Fruit fly (Drosophila melanogaster) whole organism, embryonic: ENCODE measurements around the gene CG11726.

Experiments used
- Bgb ChIP-seq: fragments of 200-800 bp; sonication (Bioruptor generic); IDR thresholded peaks from 2 replicates; pipeline ENCODE4 v1.3.6; 2022; ENCODE audit warnings: missing biosample characterization, missing genetic modification characterization; ENCODE audit not compliant: partially characterized antibody
- CG10209 ChIP-seq: fragments of 200-800 bp; sonication (Bioruptor generic); optimal IDR thresholded peaks from 3 replicates; lab custom pipeline; 2017; ENCODE audit warnings: missing biosample characterization, mild to moderate bottlenecking, missing genetic modification characterization, missing genetic modification reagents
- CG11398 ChIP-seq: fragments of 200-800 bp; sonication (Bioruptor generic); optimal IDR thresholded peaks from 2 replicates; lab custom pipeline; 2016; ENCODE audit warnings: missing biosample characterization, missing genetic modification characterization
- CG12071 ChIP-seq: fragments of 200-800 bp; sonication (Bioruptor generic); optimal IDR thresholded peaks from 3 replicates; lab custom pipeline; 2018; ENCODE audit warnings: missing biosample characterization, mild to moderate bottlenecking, missing genetic modification characterization
- CG1233 ChIP-seq: fragments of 200-800 bp; sonication (Bioruptor generic); optimal IDR thresholded peaks from 4 replicates; lab custom pipeline; 2018; ENCODE audit warnings: missing biosample characterization, mild to moderate bottlenecking, missing genetic modification characterization
- CG13287 ChIP-seq: fragments of 200-800 bp; sonication (Bioruptor generic); IDR thresholded peaks from 2 replicates; pipeline ENCODE4 v1.3.6; 2022; ENCODE audit warnings: missing biosample characterization, missing genetic modification characterization; ENCODE audit not compliant: partially characterized antibody
- CG13775 ChIP-seq: fragments of 200-800 bp; sonication (Bioruptor generic); optimal IDR thresholded peaks from 3 replicates; lab custom pipeline; 2017; ENCODE audit warnings: missing biosample characterization, mild to moderate bottlenecking, missing genetic modification characterization
- CG13894 ChIP-seq: fragments of 200-800 bp; sonication (Bioruptor generic); optimal IDR thresholded peaks from 3 replicates; lab custom pipeline; 2018; ENCODE audit warnings: missing biosample characterization, mild to moderate bottlenecking, missing genetic modification characterization, moderate library complexity
- CG17912 ChIP-seq: fragments of 200-800 bp; sonication (Bioruptor generic); optimal IDR thresholded peaks from 2 replicates; lab custom pipeline; 2018; ENCODE audit warnings: missing biosample characterization, mild to moderate bottlenecking, missing genetic modification characterization
- CG18476 ChIP-seq: fragments of 200-800 bp; sonication (Bioruptor generic); optimal IDR thresholded peaks from 2 replicates; lab custom pipeline; 2016; ENCODE audit warnings: missing biosample characterization, mild to moderate bottlenecking, missing genetic modification characterization
- CG18764 ChIP-seq: fragments of 200-800 bp; sonication (Bioruptor generic); optimal IDR thresholded peaks from 3 replicates; lab custom pipeline; 2016; ENCODE audit warnings: missing biosample characterization, missing genetic modification characterization
- CG2116 ChIP-seq: fragments of 200-800 bp; sonication (Bioruptor generic); optimal IDR thresholded peaks from 3 replicates; lab custom pipeline; 2018; ENCODE audit warnings: missing biosample characterization, mild to moderate bottlenecking, missing genetic modification characterization
- CG2889 ChIP-seq: fragments of 200-800 bp; sonication (Bioruptor generic); IDR thresholded peaks from 3 replicates; pipeline ENCODE4 v1.3.6; 2022; ENCODE audit warnings: missing biosample characterization, missing genetic modification characterization
- CG30020 ChIP-seq: fragments of 200-800 bp; optimal IDR thresholded peaks from 2 replicates; lab custom pipeline; 2019; ENCODE audit warnings: missing biosample characterization, mild to moderate bottlenecking, missing genetic modification characterization, moderate library complexity
- CG30431 ChIP-seq: fragments of 200-800 bp; sonication (Bioruptor generic); optimal IDR thresholded peaks from 2 replicates; lab custom pipeline; 2017; ENCODE audit warnings: missing biosample characterization, missing genetic modification characterization
- CG3065 ChIP-seq: fragments of 200-800 bp; sonication (Bioruptor generic); optimal IDR thresholded peaks from 2 replicates; lab custom pipeline; 2016; ENCODE audit warnings: missing biosample characterization, missing genetic modification characterization
- CG3163 ChIP-seq: fragments of 200-800 bp; sonication (Bioruptor generic); optimal IDR thresholded peaks from 3 replicates; lab custom pipeline; 2016; ENCODE audit warnings: missing biosample characterization, missing genetic modification characterization
- CG32532 ChIP-seq: fragments of 200-800 bp; sonication (Bioruptor generic); IDR thresholded peaks from 2 replicates; pipeline ENCODE4 v1.3.6; 2022; ENCODE audit warnings: missing biosample characterization, missing genetic modification characterization
- CG32772 ChIP-seq: fragments of 200-800 bp; sonication (Bioruptor generic); IDR thresholded peaks from 2 replicates; pipeline ENCODE4 v1.3.6; 2022; ENCODE audit warnings: missing biosample characterization, missing genetic modification characterization
- CG3847 ChIP-seq: fragments of 200-800 bp; sonication (Bioruptor generic); IDR thresholded peaks from 2 replicates; pipeline ENCODE4 v1.3.6; 2022; ENCODE audit warnings: missing biosample characterization, missing genetic modification characterization
- CG42726 ChIP-seq: fragments of 200-800 bp; sonication (Bioruptor generic); IDR thresholded peaks from 2 replicates; pipeline ENCODE4 v1.3.6; 2022; ENCODE audit warnings: missing biosample characterization, missing genetic modification characterization; ENCODE audit not compliant: partially characterized antibody
- CG4282 ChIP-seq: fragments of 200-800 bp; sonication (Bioruptor generic); optimal IDR thresholded peaks from 2 replicates; lab custom pipeline; 2016; ENCODE audit warnings: missing biosample characterization, missing genetic modification characterization
- CG7357 ChIP-seq: fragments of 200-800 bp; sonication (Bioruptor generic); IDR thresholded peaks from 3 replicates; pipeline ENCODE4 v1.3.6; 2022; ENCODE audit warnings: missing biosample characterization, missing genetic modification characterization
- CG7928 ChIP-seq: fragments of 200-800 bp; sonication (Bioruptor generic); optimal IDR thresholded peaks from 2 replicates; lab custom pipeline; 2017; ENCODE audit warnings: missing biosample characterization, mild to moderate bottlenecking, missing genetic modification characterization
- CG9215 ChIP-seq: fragments of 200-800 bp; sonication (Bioruptor generic); IDR thresholded peaks from 2 replicates; pipeline ENCODE4 v1.3.6; 2022; ENCODE audit warnings: missing biosample characterization, missing genetic modification characterization
- CG9727 ChIP-seq: fragments of 200-800 bp; sonication (Bioruptor generic); optimal IDR thresholded peaks from 3 replicates; lab custom pipeline; 2017; ENCODE audit warnings: missing biosample characterization, mild to moderate bottlenecking, missing genetic modification characterization
- Dek ChIP-seq: fragments of 200-800 bp; sonication (Bioruptor generic); optimal IDR thresholded peaks from 3 replicates; lab custom pipeline; 2019; ENCODE audit warnings: missing biosample characterization, mild to moderate bottlenecking, missing genetic modification characterization, moderate library complexity
- Doc2 ChIP-seq: fragments of 200-800 bp; sonication (Bioruptor generic); IDR thresholded peaks from 2 replicates; pipeline ENCODE4 v1.3.6; 2022; ENCODE audit warnings: missing biosample characterization, missing genetic modification characterization
- Dref ChIP-seq: fragments of 200-800 bp; sonication (Bioruptor generic); IDR thresholded peaks from 2 replicates; pipeline ENCODE4 v1.3.6; 2022; ENCODE audit warnings: missing biosample characterization, missing genetic modification characterization
- Elba2 ChIP-seq: fragments of 200-800 bp; sonication (Bioruptor generic); optimal IDR thresholded peaks from 3 replicates; lab custom pipeline; 2016; ENCODE audit warnings: missing biosample characterization, missing genetic modification characterization
- Fer3 ChIP-seq: fragments of 200-800 bp; sonication (Bioruptor generic); optimal IDR thresholded peaks from 2 replicates; lab custom pipeline; 2018; ENCODE audit warnings: missing biosample characterization, mild to moderate bottlenecking, missing genetic modification characterization, moderate library complexity
- MBD-R2 ChIP-seq: fragments of 200-800 bp; sonication (Bioruptor generic); IDR thresholded peaks from 2 replicates; pipeline ENCODE4 v1.3.6; 2022; ENCODE audit warnings: missing biosample characterization, missing genetic modification characterization
- Opbp ChIP-seq: fragments of 200-800 bp; sonication (Bioruptor generic); IDR thresholded peaks from 3 replicates; pipeline ENCODE4 v1.3.6; 2022; ENCODE audit warnings: missing biosample characterization, missing genetic modification characterization; ENCODE audit not compliant: partially characterized antibody
- Ptx1 ChIP-seq: fragments of 200-800 bp; sonication (Bioruptor generic); IDR thresholded peaks from 2 replicates; pipeline ENCODE4 v1.3.6; 2022; ENCODE audit warnings: missing biosample characterization, missing genetic modification characterization
- bowl ChIP-seq: fragments of 200-800 bp; sonication (Bioruptor generic); IDR thresholded peaks from 2 replicates; pipeline ENCODE4 v1.3.6; 2022; ENCODE audit warnings: missing biosample characterization, missing genetic modification characterization
- cato ChIP-seq: fragments of 200-800 bp; sonication (Bioruptor generic); optimal IDR thresholded peaks from 2 replicates; lab custom pipeline; 2016; ENCODE audit warnings: missing biosample characterization, missing genetic modification characterization, borderline replicate concordance
- cg ChIP-seq: fragments of 200-800 bp; sonication (Bioruptor generic); optimal IDR thresholded peaks from 3 replicates; lab custom pipeline; 2019; ENCODE audit warnings: missing biosample characterization, mild to moderate bottlenecking, missing genetic modification characterization, moderate library complexity
- chm ChIP-seq: fragments of 200-800 bp; sonication (Bioruptor generic); IDR thresholded peaks from 2 replicates; pipeline ENCODE4 v1.3.6; 2022; ENCODE audit warnings: missing biosample characterization, missing genetic modification characterization
- cwo ChIP-seq: fragments of 200-800 bp; sonication (Bioruptor generic); optimal IDR thresholded peaks from 3 replicates; lab custom pipeline; 2017; ENCODE audit warnings: missing biosample characterization, missing genetic modification characterization, mild to moderate bottlenecking, moderate library complexity, missing genetic modification reagents
- esg ChIP-seq: fragments of 200-800 bp; sonication (Bioruptor generic); conservative IDR thresholded peaks from 2 replicates; pipeline ENCODE4 v1.3.6; 2022; ENCODE audit warnings: missing biosample characterization, missing genetic modification characterization
- fd102C ChIP-seq: fragments of 200-800 bp; sonication (Bioruptor generic); optimal IDR thresholded peaks from 2 replicates; lab custom pipeline; 2018; ENCODE audit warnings: missing biosample characterization, mild to moderate bottlenecking, missing genetic modification characterization, moderate library complexity
- gsb-n ChIP-seq: fragments of 200-800 bp; sonication (Bioruptor generic); optimal IDR thresholded peaks from 3 replicates; lab custom pipeline; 2018; ENCODE audit warnings: missing biosample characterization, mild to moderate bottlenecking, missing genetic modification characterization
- ham ChIP-seq: fragments of 200-800 bp; sonication (Bioruptor generic); IDR thresholded peaks from 2 replicates; pipeline ENCODE4 v1.3.6; 2022; ENCODE audit warnings: missing biosample characterization, missing genetic modification characterization
- jumu ChIP-seq: fragments of 200-800 bp; sonication (Bioruptor generic); optimal IDR thresholded peaks from 3 replicates; lab custom pipeline; 2016; ENCODE audit warnings: missing biosample characterization, missing genetic modification characterization
- kni ChIP-seq: fragments of 200-800 bp; sonication (Bioruptor generic); optimal IDR thresholded peaks from 3 replicates; lab custom pipeline; 2017; ENCODE audit warnings: mild to moderate bottlenecking, missing biosample characterization, missing genetic modification reagents, missing genetic modification characterization
- mam ChIP-seq: fragments of 200-800 bp; sonication (Bioruptor generic); optimal IDR thresholded peaks from 3 replicates; lab custom pipeline; 2016; ENCODE audit warnings: missing biosample characterization, missing genetic modification characterization
- mld ChIP-seq: fragments of 200-800 bp; sonication (Bioruptor generic); IDR thresholded peaks from 3 replicates; pipeline ENCODE4 v1.3.6; 2022; ENCODE audit warnings: missing biosample characterization, missing genetic modification characterization; ENCODE audit not compliant: partially characterized antibody
- seq ChIP-seq: fragments of 200-800 bp; sonication (Bioruptor generic); IDR thresholded peaks from 2 replicates; pipeline ENCODE4 v1.3.6; 2022; ENCODE audit warnings: missing biosample characterization, missing genetic modification characterization
- sisA ChIP-seq: fragments of 200-800 bp; sonication (Bioruptor generic); IDR thresholded peaks from 2 replicates; pipeline ENCODE4 v1.3.6; 2022; ENCODE audit warnings: missing biosample characterization, missing genetic modification characterization

The CG11726 gene

DNA sequence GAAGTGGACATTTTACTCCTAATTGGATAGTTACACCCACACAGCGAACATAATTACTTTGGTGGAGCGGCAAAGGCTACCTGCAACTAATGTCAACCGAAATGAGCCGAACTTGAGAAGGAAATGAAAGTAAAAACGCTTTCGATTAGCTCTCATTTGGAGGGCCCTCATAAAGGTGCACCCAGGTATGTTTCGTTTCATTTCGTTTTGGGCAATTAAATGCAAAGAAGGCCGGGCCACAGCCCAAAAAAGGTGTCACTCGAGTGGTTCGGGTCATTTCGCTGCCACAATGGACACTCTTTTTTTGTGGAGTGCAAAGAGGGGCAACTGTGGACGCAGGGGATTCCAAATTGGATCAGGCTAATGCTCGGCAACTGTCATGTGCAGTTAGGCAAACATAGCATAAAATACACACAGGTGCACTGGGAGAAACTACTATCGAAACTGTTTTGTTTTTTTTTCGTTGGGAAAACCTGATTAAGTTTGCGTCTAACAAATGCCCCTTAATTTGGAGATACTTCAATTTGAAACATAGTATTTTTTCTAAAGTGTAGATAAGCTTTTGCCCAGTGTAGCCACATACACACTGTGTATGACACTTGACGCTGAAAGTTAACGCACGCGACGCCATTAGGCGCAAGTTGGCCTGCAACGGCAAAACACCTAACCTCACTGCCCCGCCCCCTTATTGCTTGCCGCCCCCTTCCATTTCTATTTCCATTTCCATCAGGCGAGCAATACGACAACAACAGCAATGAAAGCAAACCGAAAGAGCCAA, 22.2 kb downstream of the CG11726 start (continued):
- TF ChIP-seq CG18764 (peak; percentile 89), seq (GFP tag; lab: Robert Waterston, UW) (peak; percentile 80), Ptx1 (GFP tag; lab: Robert Waterston, UW) (peak; percentile 92), CG3163 (GFP tag; lab: Kevin White, UChicago) (peak; percentile 69), mam (GFP tag; lab: Kevin White, UChicago) (peak; percentile 67), Dek (tag; lab: Kevin White, UChicago) (peak; percentile 58), CG3065 (GFP tag; lab: Kevin White, UChicago) (peak; percentile 49), Bgb (GFP tag; lab: Robert Waterston, UW) (no peak), CG7928 (peak; percentile 3), Dref (GFP tag; lab: Robert Waterston, UW) (0 out of 2 replicates have a peak, but pooled peaks have one; percentile 4), CG13287 (GFP tag; lab: Robert Waterston, UW) (no peak), Opbp (GFP tag; lab: Robert Waterston, UW) (no peak), Doc2 (GFP tag; lab: Robert Waterston, UW) (peak; percentile 67), CG1233 (peak; percentile 76), gsb-n (peak; percentile 85), CG32532 (GFP tag; lab: Robert Waterston, UW) (peak; percentile 80), mld (GFP tag; lab: Robert Waterston, UW) (no peak), CG11398 (peak; percentile 74), CG13894 (no peak), CG17912 (GFP tag; lab: Kevin White, UChicago) (no peak), CG42726 (GFP tag; lab: Robert Waterston, UW) (no peak), CG2889 (GFP tag; lab: Robert Waterston, UW) (peak; percentile 76; the same call in 2 of the 3 replicates), esg (GFP tag; lab: Robert Waterston, UW) (peak; percentile 88), ham (GFP tag; lab: Robert Waterston, UW) (0 out of 2 replicates have a peak, but pooled peaks have one; percentile 42), MBD-R2 (GFP tag; lab: Robert Waterston, UW) (peak; percentile 56), sisA (GFP tag; lab: Robert Waterston, UW) (peak; percentile 97), bowl (GFP tag; lab: Robert Waterston, UW) (peak; percentile 83), chm (GFP tag; lab: Robert Waterston, UW) (peak; percentile 96), CG13775 (peak; percentile 66), Fer3 (tag; lab: Kevin White, UChicago) (peak; percentile 78), CG18476 (GFP tag; lab: Kevin White, UChicago) (peak; percentile 58), CG3847 (peak; percentile 70), CG9727 (peak; percentile 80), fd102C (GFP tag; lab: Kevin White, UChicago) (no peak), CG12071 (GFP tag; lab: Kevin White, UChicago) (peak; percentile 78), Elba2 (GFP tag; lab: Kevin White, UChicago) (no peak), CG7357 (GFP tag; lab: Robert Waterston, UW) (peak; percentile 82; the same call in 2 of the 3 replicates), jumu (GFP tag; lab: Kevin White, UChicago) (peak; percentile 92), CG10209 (peak; percentile 81), CG4282 (GFP tag; lab: Kevin White, UChicago) (no peak), kni (GFP tag; lab: Kevin White, UChicago) (peak; percentile 97), CG30431 (GFP tag; lab: Kevin White, UChicago) (peak; percentile 81), cg (no peak), cato (peak; percentile 78), CG30020 (tag; lab: Kevin White, UChicago) (peak; percentile 19), CG9215 (GFP tag; lab: Robert Waterston, UW) (peak; percentile 49), CG32772 (GFP tag; lab: Robert Waterston, UW) (peak; percentile 96), CG2116 (peak; percentile 41), cwo (GFP tag; lab: Kevin White, UChicago) (no peak)
